Fruit fly (Drosophila melanogaster) whole organism, embryonic: ENCODE data around the gene mAChR-C.

Experiments
- ATbp ChIP-seq: fragments of 200-800 bp; sonication (Bioruptor generic); optimal IDR thresholded peaks from 2 replicates; lab custom pipeline; 2017; ENCODE audit warnings: missing biosample characterization, mild to moderate bottlenecking, missing genetic modification characterization, missing genetic modification reagents
- Antp ChIP-seq: fragments of 200-800 bp; sonication (Bioruptor generic); optimal IDR thresholded peaks from 3 replicates; lab custom pipeline; 2016; ENCODE audit warnings: missing biosample characterization, missing genetic modification characterization
- Blimp-1 ChIP-seq: fragments of 200-800 bp; sonication (Bioruptor generic); optimal IDR thresholded peaks from 3 replicates; lab custom pipeline; 2018; ENCODE audit warnings: missing biosample characterization, missing genetic modification characterization, mild to moderate bottlenecking, moderate library complexity, missing genetic modification reagents
- Bteb2 ChIP-seq: fragments of 200-800 bp; sonication (Bioruptor generic); optimal IDR thresholded peaks from 2 replicates; lab custom pipeline; 2016; ENCODE audit warnings: missing biosample characterization, missing genetic modification characterization
- CG10267 ChIP-seq: fragments of 200-800 bp; sonication (Bioruptor generic); optimal IDR thresholded peaks from 2 replicates; lab custom pipeline; 2018; ENCODE audit warnings: missing biosample characterization, mild to moderate bottlenecking, missing genetic modification characterization, moderate library complexity
- CG10959 ChIP-seq: fragments of 200-800 bp; sonication (Bioruptor generic); IDR thresholded peaks from 2 replicates; pipeline ENCODE4 v1.3.6; 2022; ENCODE audit warnings: missing biosample characterization, missing genetic modification characterization
- CG11398 ChIP-seq: fragments of 200-800 bp; sonication (Bioruptor generic); optimal IDR thresholded peaks from 2 replicates; lab custom pipeline; 2016; ENCODE audit warnings: missing biosample characterization, missing genetic modification characterization
- CG11695 ChIP-seq: fragments of 200-800 bp; sonication (Bioruptor generic); IDR thresholded peaks from 3 replicates; pipeline ENCODE4 v1.3.6; 2022; ENCODE audit warnings: missing biosample characterization, missing genetic modification characterization
- CG1233 ChIP-seq: fragments of 200-800 bp; sonication (Bioruptor generic); optimal IDR thresholded peaks from 4 replicates; lab custom pipeline; 2018; ENCODE audit warnings: missing biosample characterization, mild to moderate bottlenecking, missing genetic modification characterization
- CG12942 ChIP-seq: fragments of 200-800 bp; sonication (Bioruptor generic); optimal IDR thresholded peaks from 3 replicates; lab custom pipeline; 2016; ENCODE audit warnings: missing biosample characterization, missing genetic modification characterization
- CG18476 ChIP-seq: fragments of 200-800 bp; sonication (Bioruptor generic); optimal IDR thresholded peaks from 2 replicates; lab custom pipeline; 2016; ENCODE audit warnings: missing biosample characterization, mild to moderate bottlenecking, missing genetic modification characterization
- CG2678 ChIP-seq: fragments of 200-800 bp; sonication (Bioruptor generic); optimal IDR thresholded peaks from 3 replicates; lab custom pipeline; 2019; ENCODE audit warnings: missing biosample characterization, mild to moderate bottlenecking, missing genetic modification characterization, moderate library complexity
- CG31224 ChIP-seq: fragments of 200-800 bp; sonication (Bioruptor generic); IDR thresholded peaks from 2 replicates; pipeline ENCODE4 v1.3.6; 2022; ENCODE audit warnings: missing biosample characterization, missing genetic modification characterization
- CG3726 ChIP-seq: fragments of 200-800 bp; sonication (Bioruptor generic); IDR thresholded peaks from 3 replicates; pipeline ENCODE4, ENCODE4 v1.3.6; 2022; ENCODE audit warnings: missing biosample characterization, missing genetic modification characterization
- CG4617 ChIP-seq: fragments of 200-800 bp; sonication (Bioruptor generic); optimal IDR thresholded peaks from 3 replicates; lab custom pipeline; 2016; ENCODE audit warnings: missing biosample characterization, missing genetic modification characterization, borderline replicate concordance
- CG5245 ChIP-seq: fragments of 200-800 bp; sonication (Bioruptor generic); optimal IDR thresholded peaks from 3 replicates; lab custom pipeline; 2016; ENCODE audit warnings: missing biosample characterization, missing genetic modification characterization
- CG6689 ChIP-seq: fragments of 200-800 bp; sonication (Bioruptor generic); IDR thresholded peaks from 2 replicates; pipeline ENCODE4 v1.3.6; 2022; ENCODE audit warnings: missing biosample characterization, missing genetic modification characterization
- CG7357 ChIP-seq: fragments of 200-800 bp; sonication (Bioruptor generic); IDR thresholded peaks from 3 replicates; pipeline ENCODE4 v1.3.6; 2022; ENCODE audit warnings: missing biosample characterization, missing genetic modification characterization
- CG7745 ChIP-seq: fragments of 200-800 bp; sonication (Bioruptor generic); optimal IDR thresholded peaks from 2 replicates; lab custom pipeline; 2018; ENCODE audit warnings: missing biosample characterization, mild to moderate bottlenecking, missing genetic modification characterization, moderate library complexity
- CTCF ChIP-seq: fragments of 200-800 bp; sonication (Bioruptor generic); optimal IDR thresholded peaks from 2 replicates; lab custom pipeline; 2017; ENCODE audit warnings: missing biosample characterization, mild to moderate bottlenecking, missing genetic modification characterization, moderate library complexity
- Dad ChIP-seq: fragments of 200-800 bp; sonication (Bioruptor generic); optimal IDR thresholded peaks from 3 replicates; lab custom pipeline; 2016; ENCODE audit warnings: missing biosample characterization, missing genetic modification characterization
- Dbx ChIP-seq: fragments of 200-800 bp; sonication (Bioruptor generic); IDR thresholded peaks from 3 replicates; pipeline ENCODE4 v1.3.6; 2022; ENCODE audit warnings: missing biosample characterization, missing genetic modification characterization
- Dek ChIP-seq: fragments of 200-800 bp; sonication (Bioruptor generic); optimal IDR thresholded peaks from 3 replicates; lab custom pipeline; 2019; ENCODE audit warnings: missing biosample characterization, mild to moderate bottlenecking, missing genetic modification characterization, moderate library complexity
- Dip3 ChIP-seq: fragments of 200-800 bp; sonication (Bioruptor generic); optimal IDR thresholded peaks from 3 replicates; lab custom pipeline; 2016; ENCODE audit warnings: missing biosample characterization, missing genetic modification characterization
- E2f1 ChIP-seq: fragments of 200-800 bp; sonication (Bioruptor generic); IDR thresholded peaks from 2 replicates; pipeline ENCODE4 v1.3.6; 2022; ENCODE audit warnings: missing biosample characterization, missing genetic modification characterization
- Eip74EF ChIP-seq, 2 experiments: fragments of 200-800 bp in 1 of 2; fragments of >200 bp in 1 of 2; sonication (Bioruptor generic) in 1 of 2; optimal IDR thresholded peaks; 2 replicates each; lab custom pipeline; 2017 to 2019; ENCODE audit warnings: missing biosample characterization in 2 of 2, missing genetic modification characterization in 2 of 2, mild to moderate bottlenecking in 1 of 2, moderate library complexity in 1 of 2
- H2.0 ChIP-seq: fragments of 200-800 bp; sonication (Bioruptor generic); IDR thresholded peaks from 2 replicates; pipeline ENCODE4 v1.3.6; 2022; ENCODE audit warnings: missing biosample characterization, missing genetic modification characterization
- HLH4C ChIP-seq: fragments of 200-800 bp; sonication (Bioruptor generic); IDR thresholded peaks from 3 replicates; pipeline ENCODE4 v1.3.6; 2022; ENCODE audit warnings: missing biosample characterization, missing genetic modification characterization; ENCODE audit not compliant: partially characterized antibody
- Hr78 ChIP-seq, 2 experiments: fragments of 200-800 bp in 1 of 2; fragments of >200 bp in 1 of 2; sonication (Bioruptor generic) in 1 of 2; optimal IDR thresholded peaks; 2 replicates each; lab custom pipeline; 2017 to 2019; ENCODE audit warnings: missing biosample characterization in 2 of 2, missing genetic modification characterization in 2 of 2, mild to moderate bottlenecking in 1 of 2, moderate library complexity in 1 of 2
- Poxn ChIP-seq: fragments of 200-800 bp; sonication (Bioruptor generic); IDR thresholded peaks from 2 replicates; pipeline ENCODE4 v1.3.6; 2022; ENCODE audit warnings: missing biosample characterization, missing genetic modification characterization
- Sox102F ChIP-seq: fragments of 200-800 bp; sonication (Bioruptor generic); optimal IDR thresholded peaks from 2 replicates; lab custom pipeline; 2018; ENCODE audit warnings: missing biosample characterization, mild to moderate bottlenecking, missing genetic modification characterization, moderate library complexity
- Sry-β ChIP-seq: fragments of 200-800 bp; sonication (Bioruptor generic); optimal IDR thresholded peaks from 2 replicates; lab custom pipeline; 2018; ENCODE audit warnings: missing biosample characterization, mild to moderate bottlenecking, missing genetic modification characterization, moderate library complexity
- TFAM ChIP-seq: fragments of 200-800 bp; sonication (Bioruptor generic); optimal IDR thresholded peaks from 2 replicates; lab custom pipeline; 2017; ENCODE audit warnings: missing biosample characterization, missing genetic modification characterization, inconsistent platforms
- Taf1 ChIP-seq: fragments of 200-800 bp; sonication (Bioruptor generic); IDR thresholded peaks from 2 replicates; pipeline ENCODE4 v1.3.6; 2022; ENCODE audit warnings: missing biosample characterization, missing genetic modification characterization
- al ChIP-seq: fragments of 200-800 bp; sonication (Bioruptor generic); IDR thresholded peaks from 2 replicates; pipeline ENCODE4 v1.3.6; 2022; ENCODE audit warnings: missing biosample characterization, missing genetic modification characterization
- aop ChIP-seq: fragments of 200-800 bp; sonication (Bioruptor generic); IDR thresholded peaks from 2 replicates; pipeline ENCODE4 v1.3.6; 2022; ENCODE audit warnings: missing biosample characterization, missing genetic modification characterization
- bigmax ChIP-seq: fragments of 200-800 bp; sonication (Bioruptor generic); optimal IDR thresholded peaks from 2 replicates; lab custom pipeline; 2018; ENCODE audit warnings: missing biosample characterization, mild to moderate bottlenecking, missing genetic modification characterization
- cwo ChIP-seq: fragments of 200-800 bp; sonication (Bioruptor generic); optimal IDR thresholded peaks from 3 replicates; lab custom pipeline; 2017; ENCODE audit warnings: missing biosample characterization, missing genetic modification characterization, mild to moderate bottlenecking, moderate library complexity, missing genetic modification reagents
- danr ChIP-seq: fragments of 200-800 bp; sonication (Bioruptor generic); IDR thresholded peaks from 2 replicates; pipeline ENCODE4 v1.3.6; 2022; ENCODE audit warnings: missing biosample characterization, missing genetic modification characterization
- esg ChIP-seq: fragments of 200-800 bp; sonication (Bioruptor generic); conservative IDR thresholded peaks from 2 replicates; pipeline ENCODE4 v1.3.6; 2022; ENCODE audit warnings: missing biosample characterization, missing genetic modification characterization
- eve ChIP-seq, 2 experiments: fragments of >200 bp; optimal IDR thresholded peaks; 2 replicates each; lab custom pipeline; 2017; ENCODE audit warnings: missing biosample characterization in 2 of 2, missing genetic modification characterization in 2 of 2
- kni ChIP-seq: fragments of 200-800 bp; sonication (Bioruptor generic); optimal IDR thresholded peaks from 3 replicates; lab custom pipeline; 2017; ENCODE audit warnings: mild to moderate bottlenecking, missing biosample characterization, missing genetic modification reagents, missing genetic modification characterization
- lola ChIP-seq, 3 experiments: fragments of >200 bp in 2 of 3; fragments of 200-800 bp in 1 of 3; sonication (Bioruptor generic) in 1 of 3; optimal IDR thresholded peaks; 2 replicates each; lab custom pipeline; 2017 to 2019; ENCODE audit warnings: missing biosample characterization in 3 of 3, missing genetic modification characterization in 3 of 3, mild to moderate bottlenecking in 1 of 3, moderate library complexity in 1 of 3
- pan ChIP-seq, 4 experiments: fragments of >200 bp in 3 of 4; fragments of 200-800 bp in 1 of 4; sonication (Bioruptor generic) in 1 of 4; optimal IDR thresholded peaks in 3 of 4; IDR thresholded peaks in 1 of 4; 2 replicates each; pipeline versions ENCODE4 v1.3.6 to Lab custom; 2017 to 2022; ENCODE audit warnings: missing biosample characterization in 2 of 4, missing genetic modification characterization in 2 of 4, mixed read lengths in 1 of 4
- pb ChIP-seq: fragments of 200-800 bp; sonication (Bioruptor generic); optimal IDR thresholded peaks from 3 replicates; lab custom pipeline; 2016; ENCODE audit warnings: missing biosample characterization, missing genetic modification characterization
- prd ChIP-seq, 3 experiments: fragments of >200 bp in 2 of 3; fragments of 200-800 bp in 1 of 3; sonication (Bioruptor generic) in 1 of 3; optimal IDR thresholded peaks in 2 of 3; IDR thresholded peaks in 1 of 3; 2 replicates in 2 of 3; 3 replicates in 1 of 3; pipeline versions ENCODE4 v1.3.6 to Lab custom; 2017 to 2022; ENCODE audit warnings: missing biosample characterization in 1 of 3, missing genetic modification characterization in 1 of 3
- psq ChIP-seq: fragments of 200-800 bp; sonication (Bioruptor generic); optimal IDR thresholded peaks from 2 replicates; lab custom pipeline; 2017; ENCODE audit warnings: missing biosample characterization, missing genetic modification characterization
- unpg ChIP-seq: fragments of 200-800 bp; sonication (Bioruptor generic); optimal IDR thresholded peaks from 3 replicates; lab custom pipeline; 2018; ENCODE audit warnings: missing biosample characterization, mild to moderate bottlenecking, missing genetic modification characterization, moderate library complexity
- wek ChIP-seq: fragments of 200-800 bp; sonication (Bioruptor generic); optimal IDR thresholded peaks from 3 replicates; lab custom pipeline; 2018; ENCODE audit warnings: missing biosample characterization, mild to moderate bottlenecking, missing genetic modification characterization, moderate library complexity

The mAChR-C gene

dm6 chrX:6854563-6854962 is 22.1 kb upstream of the mAChR-C start (continued):
- peak in 1 of 3 experiments; percentile 62 for TF ChIP-seq lola (GFP tag; optimal IDR thresholded peaks at IDR 0.05; lab: Kevin White, UChicago)
- TF ChIP-seq al, result peak; percentile 64
- peak; percentile 32 for TF ChIP-seq psq (GFP tag; lab: Kevin White, UChicago)
- peak; percentile 89 for TF ChIP-seq Sox102F
- peak; percentile 74 for TF ChIP-seq E2f1 (GFP tag; lab: Robert Waterston, UW)
- no peak for TF ChIP-seq bigmax (GFP tag; lab: Kevin White, UChicago)
- peak; percentile 77 for TF ChIP-seq Dek
- TF ChIP-seq pan (optimal IDR thresholded peaks at IDR 0.05; lab: Kevin White, UChicago), result no peak
- peak in 1 of 2 experiments; percentile 79 for TF ChIP-seq pan (GFP tag; optimal IDR thresholded peaks at IDR 0.05 in 1 of 2, IDR thresholded peaks at IDR 0.05 in 1 of 2)
- peak; percentile 75 for TF ChIP-seq CG10267 (tag; lab: Kevin White, UChicago)
- TF ChIP-seq Sry-β (GFP tag; lab: Kevin White, UChicago), result peak; percentile 28
- peak; percentile 71 for TF ChIP-seq esg
- peak; percentile 92 for TF ChIP-seq CG11695 (GFP tag; lab: Robert Waterston, UW)
- no peak for TF ChIP-seq prd (optimal IDR thresholded peaks at IDR 0.05; lab: Kevin White, UChicago)
- TF ChIP-seq prd (GFP tag; IDR thresholded peaks at IDR 0.05; lab: Robert Waterston, UW), result peak; percentile 87
- TF ChIP-seq Dip3, result peak; percentile 67
- peak; percentile 90 for TF ChIP-seq CG2678 (tag; lab: Kevin White, UChicago)
- TF ChIP-seq cwo (GFP tag; lab: Kevin White, UChicago), result peak; percentile 87
- peak; percentile 82 for TF ChIP-seq ATbp (GFP tag; lab: Kevin White, UChicago)
- TF ChIP-seq HLH4C (GFP tag; lab: Robert Waterston, UW), result no peak
- peak; percentile 80 for TF ChIP-seq H2.0 (GFP tag; lab: Robert Waterston, UW)
- peak; percentile 46 for TF ChIP-seq CTCF (GFP tag; lab: Kevin White, UChicago)
- peak; percentile 70 for TF ChIP-seq Bteb2
- peak; percentile 79 for TF ChIP-seq CG1233 (GFP tag; lab: Kevin White, UChicago)
- TF ChIP-seq CG7745 (tag; lab: Kevin White, UChicago), result no peak
- no peak for TF ChIP-seq eve (GFP tag; optimal IDR thresholded peaks at IDR 0.05; lab: Kevin White, UChicago)
- peak; percentile 51 for TF ChIP-seq CG12942 (GFP tag; lab: Kevin White, UChicago)
- no peak for TF ChIP-seq Hr78 (GFP tag; optimal IDR thresholded peaks at IDR 0.05; lab: Kevin White, UChicago)
- TF ChIP-seq Blimp-1, result peak; percentile 85
- TF ChIP-seq wek (GFP tag; lab: Kevin White, UChicago), result no peak
- TF ChIP-seq Eip74EF (GFP tag; optimal IDR thresholded peaks at IDR 0.05; lab: Kevin White, UChicago), result peak in 1 of 2 experiments; percentile 76
- TF ChIP-seq Antp (GFP tag; lab: Kevin White, UChicago), result peak; percentile 59
- TF ChIP-seq CG5245 (GFP tag; lab: Kevin White, UChicago), result peak; percentile 50
- TF ChIP-seq kni (GFP tag; lab: Kevin White, UChicago), result no peak
- no peak for TF ChIP-seq CG3726 (GFP tag; lab: Robert Waterston, UW)
- TF ChIP-seq CG7357 (GFP tag; lab: Robert Waterston, UW), result peak; percentile 60; the same call in 1 of the 3 replicates
- peak; percentile 71 for TF ChIP-seq CG18476 (GFP tag; lab: Kevin White, UChicago)
- 0 out of 2 replicates have a peak, but pooled peaks have one; percentile 30 for TF ChIP-seq CG10959 (GFP tag; lab: Robert Waterston, UW)
- TF ChIP-seq CG6689 (GFP tag; lab: Robert Waterston, UW), result peak; percentile 81
- peak; percentile 7; the same call in 1 of the 2 replicates for TF ChIP-seq Taf1
- peak; percentile 7 for TF ChIP-seq TFAM (GFP tag; lab: Kevin White, UChicago)
- peak; percentile 45 for TF ChIP-seq CG4617
- TF ChIP-seq unpg (GFP tag; lab: Kevin White, UChicago), result peak; percentile 89
- peak; percentile 65 for TF ChIP-seq Dad (GFP tag; lab: Kevin White, UChicago)
- peak; percentile 37; the same call in 1 of the 2 replicates for TF ChIP-seq aop
- TF ChIP-seq CG31224, result peak; percentile 48; the same call in 1 of the 2 replicates
- TF ChIP-seq danr (GFP tag; lab: Robert Waterston, UW), result peak; percentile 69
- TF ChIP-seq Poxn (GFP tag; lab: Robert Waterston, UW), result no peak
- TF ChIP-seq pb, result peak; percentile 3
- no peak for TF ChIP-seq CG11398 (GFP tag; lab: Kevin White, UChicago)
- peak; percentile 69 for TF ChIP-seq Dbx (GFP tag; lab: Robert Waterston, UW)
